Worm (Caenorhabditis elegans): ENCODE data around the gene F38B2.6.

- TF ChIP-seq elt-1 (tag; optimal IDR thresholded peaks at IDR 0.05) (no peak), ceh-16 (tag; optimal IDR thresholded peaks at IDR 0.05) (no peak), nhr-6 (tag; optimal IDR thresholded peaks at IDR 0.05) (no peak), zag-1 (tag; optimal IDR thresholded peaks at IDR 0.05) (no peak), unc-62 (GFP tag; optimal IDR thresholded peaks at IDR 0.05) (no peak), blmp-1 (tag; optimal IDR thresholded peaks at IDR 0.05; ENCODE audit: insufficient read depth) (no peak)
Observed at ce11 chrX:11315392-11315791, 34.3 kb upstream of the F38B2.6 start, which contains the start of gene F08G12.11.

All from whole organism, L2 larva.